Worm (Caenorhabditis elegans): ENCODE results near the gene irld-42.
A peak's percentile ranks its signal among the peaks of the same experiment; 100 is the strongest.

ce11 chrV:1629329-1629728, 39.0 kb upstream of the irld-42 start, which contains the start of gene nhr-238:
- no peak for TF ChIP-seq ceh-39 (tag; optimal IDR thresholded peaks at IDR 0.05)
- TF ChIP-seq unc-62 (GFP tag; optimal IDR thresholded peaks at IDR 0.05), result no peak
- no peak for TF ChIP-seq mep-1 (tag; optimal IDR thresholded peaks at IDR 0.05)
- TF ChIP-seq nhr-28 (tag; optimal IDR thresholded peaks at IDR 0.05), result peak; percentile 52
